Fruit fly (Drosophila melanogaster) whole organism, embryonic: ENCODE measurements around the gene CG17108.

ENCODE experiments used
- ATbp ChIP-seq: fragments of 200-800 bp; sonication (Bioruptor generic); optimal IDR thresholded peaks from 2 replicates; lab custom pipeline; 2017; ENCODE audit warnings: missing biosample characterization, mild to moderate bottlenecking, missing genetic modification characterization, missing genetic modification reagents
- Atf-2 ChIP-seq: fragments of 200-800 bp; sonication (Bioruptor generic); optimal IDR thresholded peaks from 2 replicates; lab custom pipeline; 2016; ENCODE audit warnings: missing biosample characterization, missing genetic modification characterization
- Bteb2 ChIP-seq: fragments of 200-800 bp; sonication (Bioruptor generic); optimal IDR thresholded peaks from 2 replicates; lab custom pipeline; 2016; ENCODE audit warnings: missing biosample characterization, missing genetic modification characterization
- CG11696 ChIP-seq: fragments of 200-800 bp; sonication (Bioruptor generic); IDR thresholded peaks from 2 replicates; pipeline ENCODE4 v1.3.6; 2022; ENCODE audit warnings: missing biosample characterization, missing genetic modification characterization
- CG12942 ChIP-seq: fragments of 200-800 bp; sonication (Bioruptor generic); optimal IDR thresholded peaks from 3 replicates; lab custom pipeline; 2016; ENCODE audit warnings: missing biosample characterization, missing genetic modification characterization
- CG13894 ChIP-seq: fragments of 200-800 bp; sonication (Bioruptor generic); optimal IDR thresholded peaks from 3 replicates; lab custom pipeline; 2018; ENCODE audit warnings: missing biosample characterization, mild to moderate bottlenecking, missing genetic modification characterization, moderate library complexity
- CG14710 ChIP-seq: fragments of 200-800 bp; sonication (Bioruptor generic); optimal IDR thresholded peaks from 3 replicates; lab custom pipeline; 2019; ENCODE audit warnings: missing biosample characterization, mild to moderate bottlenecking, missing genetic modification characterization, moderate library complexity
- CG16779 ChIP-seq: fragments of 200-800 bp; sonication (Bioruptor generic); IDR thresholded peaks from 2 replicates; pipeline ENCODE4 v1.3.6; 2022; ENCODE audit warnings: missing biosample characterization, missing genetic modification characterization
- CG17568 ChIP-seq: fragments of 200-800 bp; sonication (Bioruptor generic); optimal IDR thresholded peaks from 2 replicates; lab custom pipeline; 2018; ENCODE audit warnings: missing biosample characterization, mild to moderate bottlenecking, missing genetic modification characterization, moderate library complexity
- CG2129 ChIP-seq: fragments of 200-800 bp; sonication (Bioruptor generic); IDR thresholded peaks from 2 replicates; pipeline ENCODE4 v1.3.6; 2022; ENCODE audit warnings: missing biosample characterization, missing genetic modification characterization; ENCODE audit not compliant: partially characterized antibody
- CG2202 ChIP-seq: fragments of 200-800 bp; sonication (Bioruptor generic); optimal IDR thresholded peaks from 2 replicates; lab custom pipeline; 2018; ENCODE audit warnings: missing biosample characterization, mild to moderate bottlenecking, missing genetic modification characterization
- CG2712 ChIP-seq: fragments of 200-800 bp; optimal IDR thresholded peaks from 3 replicates; lab custom pipeline; 2019; ENCODE audit warnings: missing biosample characterization, mild to moderate bottlenecking, missing genetic modification characterization, moderate library complexity
- CG31365 ChIP-seq: fragments of 200-800 bp; sonication (Bioruptor generic); optimal IDR thresholded peaks from 2 replicates; lab custom pipeline; 2018; ENCODE audit warnings: missing biosample characterization, mild to moderate bottlenecking, missing genetic modification characterization
- CG33557 ChIP-seq: fragments of 200-800 bp; sonication (Bioruptor generic); optimal IDR thresholded peaks from 2 replicates; lab custom pipeline; 2019; ENCODE audit warnings: missing biosample characterization, mild to moderate bottlenecking, missing genetic modification characterization, moderate library complexity
- CG3995 ChIP-seq: fragments of 200-800 bp; sonication (Bioruptor generic); optimal IDR thresholded peaks from 3 replicates; lab custom pipeline; 2016; ENCODE audit warnings: missing biosample characterization, missing genetic modification characterization
- CG4730 ChIP-seq: fragments of 200-800 bp; sonication (Bioruptor generic); IDR thresholded peaks from 2 replicates; pipeline ENCODE4 v1.3.6; 2022; ENCODE audit warnings: missing biosample characterization, missing genetic modification characterization
- CG5180 ChIP-seq: fragments of 200-800 bp; sonication (Bioruptor generic); optimal IDR thresholded peaks from 3 replicates; lab custom pipeline; 2017; ENCODE audit warnings: missing biosample characterization, missing genetic modification characterization, mild to moderate bottlenecking, moderate library complexity, missing genetic modification reagents
- CG7556 ChIP-seq: fragments of 200-800 bp; sonication (Bioruptor generic); optimal IDR thresholded peaks from 2 replicates; lab custom pipeline; 2017; ENCODE audit warnings: missing biosample characterization, mild to moderate bottlenecking, missing genetic modification characterization
- CG7963 ChIP-seq: fragments of 200-800 bp; sonication (Bioruptor generic); IDR thresholded peaks from 3 replicates; pipeline ENCODE4 v1.3.6; 2022; ENCODE audit warnings: missing biosample characterization, missing genetic modification characterization; ENCODE audit not compliant: partially characterized antibody
- CG7987 ChIP-seq: fragments of 200-800 bp; sonication (Bioruptor generic); optimal IDR thresholded peaks from 2 replicates; lab custom pipeline; 2018; ENCODE audit warnings: missing biosample characterization, mild to moderate bottlenecking, missing genetic modification characterization, moderate library complexity
- CG9437 ChIP-seq: fragments of 200-800 bp; sonication (Bioruptor generic); optimal IDR thresholded peaks from 2 replicates; lab custom pipeline; 2018; ENCODE audit warnings: missing biosample characterization, mild to moderate bottlenecking, missing genetic modification characterization
- CTCF ChIP-seq: fragments of 200-800 bp; sonication (Bioruptor generic); optimal IDR thresholded peaks from 2 replicates; lab custom pipeline; 2017; ENCODE audit warnings: missing biosample characterization, mild to moderate bottlenecking, missing genetic modification characterization, moderate library complexity
- Drgx ChIP-seq: fragments of 200-800 bp; sonication (Bioruptor generic); IDR thresholded peaks from 2 replicates; pipeline ENCODE4 v1.3.6; 2022; ENCODE audit warnings: missing biosample characterization, missing genetic modification characterization
- Elba2 ChIP-seq: fragments of 200-800 bp; sonication (Bioruptor generic); optimal IDR thresholded peaks from 3 replicates; lab custom pipeline; 2016; ENCODE audit warnings: missing biosample characterization, missing genetic modification characterization
- Fer2 ChIP-seq: fragments of 200-800 bp; sonication (Bioruptor generic); optimal IDR thresholded peaks from 2 replicates; lab custom pipeline; 2018; ENCODE audit warnings: missing biosample characterization, mild to moderate bottlenecking, missing genetic modification characterization, moderate library complexity
- H2.0 ChIP-seq: fragments of 200-800 bp; sonication (Bioruptor generic); IDR thresholded peaks from 2 replicates; pipeline ENCODE4 v1.3.6; 2022; ENCODE audit warnings: missing biosample characterization, missing genetic modification characterization
- MESR4 ChIP-seq: fragments of 200-800 bp; sonication (Bioruptor generic); optimal IDR thresholded peaks from 2 replicates; lab custom pipeline; 2018; ENCODE audit warnings: missing biosample characterization, mild to moderate bottlenecking, missing genetic modification characterization, moderate library complexity
- NC2α ChIP-seq: fragments of 200-800 bp; sonication (Bioruptor generic); optimal IDR thresholded peaks from 2 replicates; lab custom pipeline; 2016; ENCODE audit warnings: missing biosample characterization, missing genetic modification characterization
- Pdp1 ChIP-seq, 2 experiments: fragments of 200-800 bp; sonication (Bioruptor generic); optimal IDR thresholded peaks; 3 replicates each; lab custom pipeline; 2016; ENCODE audit warnings: missing biosample characterization in 2 of 2, missing genetic modification characterization in 2 of 2, mild to moderate bottlenecking in 1 of 2, moderate library complexity in 1 of 2
- Ptx1 ChIP-seq: fragments of 200-800 bp; sonication (Bioruptor generic); IDR thresholded peaks from 2 replicates; pipeline ENCODE4 v1.3.6; 2022; ENCODE audit warnings: missing biosample characterization, missing genetic modification characterization
- Scr ChIP-seq: fragments of 200-800 bp; sonication (Bioruptor generic); IDR thresholded peaks from 2 replicates; pipeline ENCODE4 v1.3.6; 2022; ENCODE audit warnings: missing biosample characterization, missing genetic modification characterization; ENCODE audit not compliant: partially characterized antibody
- Sry-β ChIP-seq: fragments of 200-800 bp; sonication (Bioruptor generic); optimal IDR thresholded peaks from 2 replicates; lab custom pipeline; 2018; ENCODE audit warnings: missing biosample characterization, mild to moderate bottlenecking, missing genetic modification characterization, moderate library complexity
- bab2 ChIP-seq: fragments of 200-800 bp; sonication (Bioruptor generic); optimal IDR thresholded peaks from 2 replicates; lab custom pipeline; 2016; ENCODE audit warnings: missing biosample characterization, missing genetic modification characterization
- cato ChIP-seq: fragments of 200-800 bp; sonication (Bioruptor generic); optimal IDR thresholded peaks from 2 replicates; lab custom pipeline; 2016; ENCODE audit warnings: missing biosample characterization, missing genetic modification characterization, borderline replicate concordance
- croc ChIP-seq: fragments of 200-800 bp; sonication (Bioruptor generic); conservative IDR thresholded peaks from 3 replicates; pipeline ENCODE4 v1.3.6; 2022; ENCODE audit warnings: missing biosample characterization, missing genetic modification characterization
- dati ChIP-seq: fragments of 200-800 bp; sonication (Bioruptor generic); IDR thresholded peaks from 2 replicates; pipeline ENCODE4 v1.3.6; 2022; ENCODE audit warnings: missing biosample characterization, missing genetic modification characterization
- gcm ChIP-seq: fragments of 200-800 bp; sonication (Bioruptor generic); optimal IDR thresholded peaks from 2 replicates; lab custom pipeline; 2019; ENCODE audit warnings: missing biosample characterization, mild to moderate bottlenecking, missing genetic modification characterization, moderate library complexity
- gcm2 ChIP-seq: fragments of 200-800 bp; sonication (Bioruptor generic); optimal IDR thresholded peaks from 2 replicates; lab custom pipeline; 2016; ENCODE audit warnings: missing biosample characterization, missing genetic modification characterization
- gfzf ChIP-seq: fragments of 200-800 bp; sonication (Bioruptor generic); optimal IDR thresholded peaks from 2 replicates; lab custom pipeline; 2016; ENCODE audit warnings: missing biosample characterization, mild to moderate bottlenecking, missing genetic modification characterization, moderate library complexity
- gt ChIP-seq: fragments of 200-800 bp; sonication (Bioruptor generic); IDR thresholded peaks from 2 replicates; pipeline ENCODE4 v1.3.6; 2022; ENCODE audit warnings: missing biosample characterization, missing genetic modification characterization
- hbn ChIP-seq: fragments of 200-800 bp; sonication (Bioruptor generic); IDR thresholded peaks from 2 replicates; pipeline ENCODE4 v1.3.6; 2022; ENCODE audit warnings: missing biosample characterization, missing genetic modification characterization; ENCODE audit not compliant: partially characterized antibody
- her ChIP-seq: fragments of 200-800 bp; sonication (Bioruptor generic); optimal IDR thresholded peaks from 2 replicates; lab custom pipeline; 2016; ENCODE audit warnings: missing biosample characterization, missing genetic modification characterization
- nom ChIP-seq: fragments of 200-800 bp; sonication (Bioruptor generic); optimal IDR thresholded peaks from 2 replicates; lab custom pipeline; 2017; ENCODE audit warnings: missing biosample characterization, missing genetic modification characterization, mild to moderate bottlenecking, moderate library complexity, missing genetic modification reagents
- rib ChIP-seq: fragments of 200-800 bp; sonication (Bioruptor generic); IDR thresholded peaks from 2 replicates; pipeline ENCODE4 v1.3.6; 2022; ENCODE audit warnings: missing biosample characterization, missing genetic modification characterization
- sd ChIP-seq: fragments of 200-800 bp; sonication (Bioruptor generic); optimal IDR thresholded peaks from 3 replicates; lab custom pipeline; 2018; ENCODE audit warnings: missing biosample characterization, mild to moderate bottlenecking, missing genetic modification characterization, moderate library complexity
- seq ChIP-seq: fragments of 200-800 bp; sonication (Bioruptor generic); IDR thresholded peaks from 2 replicates; pipeline ENCODE4 v1.3.6; 2022; ENCODE audit warnings: missing biosample characterization, missing genetic modification characterization
- sim ChIP-seq: fragments of 200-800 bp; sonication (Bioruptor generic); IDR thresholded peaks from 2 replicates; pipeline ENCODE4 v1.3.6; 2022; ENCODE audit warnings: missing biosample characterization, missing genetic modification characterization
- sna ChIP-seq: fragments of 200-800 bp; sonication (Bioruptor generic); IDR thresholded peaks from 2 replicates; pipeline ENCODE4 v1.3.6; 2022; ENCODE audit warnings: missing biosample characterization, missing genetic modification characterization; ENCODE audit not compliant: partially characterized antibody
- so ChIP-seq: fragments of 200-800 bp; sonication (Bioruptor generic); IDR thresholded peaks from 3 replicates; pipeline ENCODE4 v1.3.6; 2022; ENCODE audit warnings: missing biosample characterization, missing genetic modification characterization
- wek ChIP-seq: fragments of 200-800 bp; sonication (Bioruptor generic); optimal IDR thresholded peaks from 3 replicates; lab custom pipeline; 2018; ENCODE audit warnings: missing biosample characterization, mild to moderate bottlenecking, missing genetic modification characterization, moderate library complexity
- z ChIP-seq: fragments of 200-800 bp; sonication (Bioruptor generic); IDR thresholded peaks from 3 replicates; pipeline ENCODE4 v1.3.6; 2022; ENCODE audit warnings: missing biosample characterization, missing genetic modification characterization
- zen ChIP-seq: fragments of 200-800 bp; sonication (Bioruptor generic); optimal IDR thresholded peaks from 3 replicates; lab custom pipeline; 2018; ENCODE audit warnings: missing biosample characterization, mild to moderate bottlenecking, missing genetic modification characterization, moderate library complexity

CG17108 gene

DNA sequence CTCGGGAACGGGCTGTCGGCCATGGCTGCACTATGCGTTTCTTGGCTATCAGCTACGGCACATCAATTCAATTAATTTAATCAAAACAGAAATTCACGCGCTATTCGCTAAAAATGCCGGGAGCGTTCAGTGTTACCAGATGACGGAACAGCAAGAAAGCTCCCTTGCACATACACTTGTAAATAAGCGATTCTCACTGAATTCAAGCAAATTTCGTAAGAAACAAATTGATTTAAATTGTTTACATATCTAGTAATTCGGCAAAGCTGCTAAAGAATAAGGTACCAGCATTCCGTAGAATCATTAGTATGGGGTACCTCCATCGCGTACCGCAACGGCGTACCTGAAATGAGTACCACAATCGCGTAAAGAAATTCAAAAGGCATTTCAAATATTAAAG is 42.0 kb upstream of the CG17108 start, which contains the start of gene Nup107 (continued):
- TF ChIP-seq CG33557 (GFP tag; lab: Kevin White, UChicago) = no peak
- no peak for TF ChIP-seq gcm2 (GFP tag; lab: Kevin White, UChicago)
- no peak for TF ChIP-seq ATbp (GFP tag; lab: Kevin White, UChicago)
- peak; percentile 43 for TF ChIP-seq MESR4 (GFP tag; lab: Kevin White, UChicago)
- TF ChIP-seq rib (GFP tag; lab: Robert Waterston, UW) = no peak
- no peak for TF ChIP-seq wek (GFP tag; lab: Kevin White, UChicago)
- TF ChIP-seq CG16779 (GFP tag; lab: Robert Waterston, UW) = no peak
- TF ChIP-seq Pdp1 (GFP tag; optimal IDR thresholded peaks at IDR 0.05; lab: Kevin White, UChicago) = peak in 1 of 2 experiments; percentile 52
- TF ChIP-seq gcm (GFP tag; lab: Kevin White, UChicago) = no peak
- TF ChIP-seq CG3995 (GFP tag; lab: Kevin White, UChicago) = no peak
- no peak for TF ChIP-seq seq (GFP tag; lab: Robert Waterston, UW)
- TF ChIP-seq CG31365 (tag; lab: Kevin White, UChicago) = no peak
- no peak for TF ChIP-seq CG4730 (GFP tag; lab: Robert Waterston, UW)
- TF ChIP-seq CG2712 = peak; percentile 44
- no peak for TF ChIP-seq Elba2 (GFP tag; lab: Kevin White, UChicago)
- no peak for TF ChIP-seq z (GFP tag; lab: Robert Waterston, UW)
- TF ChIP-seq gt (GFP tag; lab: Robert Waterston, UW) = no peak
- no peak for TF ChIP-seq cato (GFP tag; lab: Kevin White, UChicago)
- no peak for TF ChIP-seq Sry-β (GFP tag; lab: Kevin White, UChicago)
- peak; percentile 39 for TF ChIP-seq zen (tag; lab: Kevin White, UChicago)
- TF ChIP-seq Fer2 (tag; lab: Kevin White, UChicago) = no peak
- no peak for TF ChIP-seq sim (GFP tag; lab: Robert Waterston, UW)
- no peak for TF ChIP-seq sna
- peak; percentile 8 for TF ChIP-seq her (GFP tag; lab: Kevin White, UChicago)
- no peak for TF ChIP-seq croc (GFP tag; lab: Robert Waterston, UW)
- no peak for TF ChIP-seq CTCF (GFP tag; lab: Kevin White, UChicago)
- no peak for TF ChIP-seq dati (GFP tag; lab: Robert Waterston, UW)
- no peak for TF ChIP-seq CG12942 (GFP tag; lab: Kevin White, UChicago)
- no peak for TF ChIP-seq CG2129 (GFP tag; lab: Robert Waterston, UW)
- peak; percentile 59 for TF ChIP-seq CG9437 (GFP tag; lab: Kevin White, UChicago)
- TF ChIP-seq H2.0 = no peak
- no peak for TF ChIP-seq CG17568 (GFP tag; lab: Kevin White, UChicago)
- TF ChIP-seq nom (GFP tag; lab: Kevin White, UChicago) = no peak
- TF ChIP-seq Scr (GFP tag; lab: Robert Waterston, UW) = no peak; the same call in 1 of the 2 replicates
- TF ChIP-seq CG13894 (tag; lab: Kevin White, UChicago) = no peak
- TF ChIP-seq bab2 (GFP tag; lab: Kevin White, UChicago) = peak; percentile 18
- no peak for TF ChIP-seq CG7963 (GFP tag; lab: Robert Waterston, UW)
- no peak for TF ChIP-seq CG11696 (GFP tag; lab: Robert Waterston, UW)
- no peak for TF ChIP-seq CG7987
- TF ChIP-seq so = no peak
- TF ChIP-seq CG5180 (GFP tag; lab: Kevin White, UChicago) = no peak
- no peak for TF ChIP-seq Bteb2 (GFP tag; lab: Kevin White, UChicago)
- TF ChIP-seq CG2202 (tag; lab: Kevin White, UChicago) = no peak
- no peak for TF ChIP-seq NC2α
- TF ChIP-seq Ptx1 (GFP tag; lab: Robert Waterston, UW) = no peak
- no peak for TF ChIP-seq hbn
- TF ChIP-seq sd (tag; lab: Kevin White, UChicago) = no peak
- no peak for TF ChIP-seq Atf-2 (GFP tag; lab: Kevin White, UChicago)
- no peak for TF ChIP-seq Drgx (GFP tag; lab: Robert Waterston, UW)
- TF ChIP-seq gfzf (GFP tag; lab: Kevin White, UChicago) = peak; percentile 87
- TF ChIP-seq CG14710 (tag; lab: Kevin White, UChicago) = peak; percentile 28
- no peak for TF ChIP-seq CG7556 (GFP tag; lab: Kevin White, UChicago)
